Worm (Caenorhabditis elegans) whole organism, L3 larva: ENCODE measurements around the gene sod-1.

Source experiments
- ama-1 ChIP-seq: fragments of 150-350 bp; optimal IDR thresholded peaks from 2 replicates; lab custom pipeline; 2018
- ceh-16 ChIP-seq: sonication (generic microtip); optimal IDR thresholded peaks from 2 replicates; lab custom pipeline; 2017; ENCODE audit warnings: missing biosample characterization, missing genetic modification characterization
- egl-27 ChIP-seq: sonication (generic microtip); optimal IDR thresholded peaks from 4 replicates; lab custom pipeline; 2017; ENCODE audit warnings: missing biosample characterization, missing genetic modification reagents, missing genetic modification characterization
- elt-2 ChIP-seq: sonication (generic microtip); optimal IDR thresholded peaks from 2 replicates; lab custom pipeline; 2016; ENCODE audit warnings: missing genetic modification reagents, mild to moderate bottlenecking, missing genetic modification characterization, missing compliant biosample characterization
- hmg-11 ChIP-seq: sonication (generic microtip); optimal IDR thresholded peaks from 2 replicates; lab custom pipeline; 2016; ENCODE audit warnings: missing genetic modification characterization, missing compliant biosample characterization
- nhr-11 ChIP-seq: fragments of 150-350 bp; optimal IDR thresholded peaks from 2 replicates; lab custom pipeline; 2014; ENCODE audit warnings: missing biosample characterization, missing genetic modification characterization
- nhr-76 ChIP-seq: fragments of 150-350 bp; sonication (generic microtip); optimal IDR thresholded peaks from 5 replicates; lab custom pipeline; 2014; ENCODE audit warnings: missing biosample characterization, missing genetic modification characterization
- snpc-4 ChIP-seq: fragments of 150-350 bp; optimal IDR thresholded peaks from 2 replicates; lab custom pipeline; 2014; ENCODE audit warnings: missing biosample characterization, missing genetic modification characterization
- unc-39 ChIP-seq: sonication (generic microtip); optimal IDR thresholded peaks from 4 replicates; lab custom pipeline; 2017; ENCODE audit warnings: missing biosample characterization, missing genetic modification characterization
- ztf-11 ChIP-seq: fragments of 150-350 bp; optimal IDR thresholded peaks from 2 replicates; lab custom pipeline; 2014; ENCODE audit warnings: missing biosample characterization, missing genetic modification characterization

ce11 chrII:6941520-6941919 is 32.2 kb downstream of the sod-1 start:
- TF ChIP-seq unc-39 (tag; lab: Kevin White, UChicago) (no peak), ama-1 (lab: Kevin White, UChicago) (no peak), ceh-16 (tag; lab: Kevin White, UChicago) (no peak), elt-2 (tag; lab: Kevin White, UChicago) (no peak), hmg-11 (tag; lab: Kevin White, UChicago) (no peak), snpc-4 (tag; lab: Kevin White, UChicago) (no peak), nhr-76 (tag; lab: Kevin White, UChicago) (no peak), egl-27 (tag; lab: Kevin White, UChicago) (no peak), ztf-11 (no peak), nhr-11 (peak; percentile 22)
